Fruit fly (Drosophila melanogaster) whole organism, embryonic: Measurements from ENCODE around the gene Nrx-IV.
A peak's percentile ranks its signal among the peaks of the same experiment; 100 is the strongest.

Experiments
- CG10979 ChIP-seq: fragments of 200-800 bp; sonication (Bioruptor generic); optimal IDR thresholded peaks from 2 replicates; lab custom pipeline; 2018; ENCODE audit warnings: missing biosample characterization, mild to moderate bottlenecking, missing genetic modification characterization, moderate library complexity
- CG12236 ChIP-seq: fragments of 200-800 bp; sonication (Bioruptor generic); optimal IDR thresholded peaks from 2 replicates; lab custom pipeline; 2016; ENCODE audit warnings: missing biosample characterization, missing genetic modification characterization
- CG1602 ChIP-seq: fragments of 200-800 bp; sonication (Bioruptor generic); optimal IDR thresholded peaks from 3 replicates; lab custom pipeline; 2016; ENCODE audit warnings: missing biosample characterization, missing genetic modification characterization
- CG17328 ChIP-seq: fragments of 200-800 bp; sonication (Bioruptor generic); IDR thresholded peaks from 2 replicates; pipeline ENCODE4 v1.3.6; 2022; ENCODE audit warnings: missing biosample characterization, missing genetic modification characterization
- CG17912 ChIP-seq: fragments of 200-800 bp; sonication (Bioruptor generic); optimal IDR thresholded peaks from 2 replicates; lab custom pipeline; 2018; ENCODE audit warnings: missing biosample characterization, mild to moderate bottlenecking, missing genetic modification characterization
- CG18262 ChIP-seq: fragments of 200-800 bp; optimal IDR thresholded peaks from 3 replicates; lab custom pipeline; 2019; ENCODE audit warnings: missing biosample characterization, mild to moderate bottlenecking, missing genetic modification characterization, moderate library complexity
- CG2199 ChIP-seq: fragments of 200-800 bp; sonication (Bioruptor generic); IDR thresholded peaks from 3 replicates; pipeline ENCODE4 v1.3.6; 2022; ENCODE audit warnings: missing biosample characterization, missing genetic modification characterization
- CG2712 ChIP-seq: fragments of 200-800 bp; optimal IDR thresholded peaks from 3 replicates; lab custom pipeline; 2019; ENCODE audit warnings: missing biosample characterization, mild to moderate bottlenecking, missing genetic modification characterization, moderate library complexity
- CG2889 ChIP-seq: fragments of 200-800 bp; sonication (Bioruptor generic); IDR thresholded peaks from 3 replicates; pipeline ENCODE4 v1.3.6; 2022; ENCODE audit warnings: missing biosample characterization, missing genetic modification characterization
- CG31365 ChIP-seq: fragments of 200-800 bp; sonication (Bioruptor generic); optimal IDR thresholded peaks from 2 replicates; lab custom pipeline; 2018; ENCODE audit warnings: missing biosample characterization, mild to moderate bottlenecking, missing genetic modification characterization
- CG3163 ChIP-seq: fragments of 200-800 bp; sonication (Bioruptor generic); optimal IDR thresholded peaks from 3 replicates; lab custom pipeline; 2016; ENCODE audit warnings: missing biosample characterization, missing genetic modification characterization
- CG32772 ChIP-seq: fragments of 200-800 bp; sonication (Bioruptor generic); IDR thresholded peaks from 2 replicates; pipeline ENCODE4 v1.3.6; 2022; ENCODE audit warnings: missing biosample characterization, missing genetic modification characterization
- CG6254 ChIP-seq: fragments of 200-800 bp; sonication (Bioruptor generic); optimal IDR thresholded peaks from 3 replicates; lab custom pipeline; 2017; ENCODE audit warnings: mild to moderate bottlenecking, missing biosample characterization, missing genetic modification reagents, missing genetic modification characterization
- CG6689 ChIP-seq: fragments of 200-800 bp; sonication (Bioruptor generic); IDR thresholded peaks from 2 replicates; pipeline ENCODE4 v1.3.6; 2022; ENCODE audit warnings: missing biosample characterization, missing genetic modification characterization
- CG9437 ChIP-seq: fragments of 200-800 bp; sonication (Bioruptor generic); optimal IDR thresholded peaks from 2 replicates; lab custom pipeline; 2018; ENCODE audit warnings: missing biosample characterization, mild to moderate bottlenecking, missing genetic modification characterization
- CrebB ChIP-seq: fragments of 200-800 bp; sonication (Bioruptor generic); optimal IDR thresholded peaks from 3 replicates; lab custom pipeline; 2018; ENCODE audit warnings: missing biosample characterization, mild to moderate bottlenecking, missing genetic modification characterization
- D ChIP-seq, 2 experiments: fragments of 200-800 bp in 1 of 2; fragments of >200 bp in 1 of 2; sonication (Bioruptor generic) in 1 of 2; optimal IDR thresholded peaks; 2 replicates in 1 of 2; 3 replicates in 1 of 2; lab custom pipeline; 2017; ENCODE audit warnings: mild to moderate bottlenecking in 1 of 2, missing biosample characterization in 1 of 2, missing genetic modification characterization in 1 of 2, missing genetic modification reagents in 1 of 2
- Dbx ChIP-seq: fragments of 200-800 bp; sonication (Bioruptor generic); IDR thresholded peaks from 3 replicates; pipeline ENCODE4 v1.3.6; 2022; ENCODE audit warnings: missing biosample characterization, missing genetic modification characterization
- Dp ChIP-seq: fragments of 200-800 bp; sonication (Bioruptor generic); optimal IDR thresholded peaks from 2 replicates; lab custom pipeline; 2018; ENCODE audit warnings: missing biosample characterization, mild to moderate bottlenecking, missing genetic modification characterization, moderate library complexity
- ERR ChIP-seq: fragments of 200-800 bp; sonication (Bioruptor generic); optimal IDR thresholded peaks from 2 replicates; lab custom pipeline; 2016; ENCODE audit warnings: missing biosample characterization, missing genetic modification characterization
- Fer1 ChIP-seq: fragments of 200-800 bp; sonication (Bioruptor generic); optimal IDR thresholded peaks from 2 replicates; lab custom pipeline; 2017; ENCODE audit warnings: missing biosample characterization, mild to moderate bottlenecking, missing genetic modification characterization
- H2.0 ChIP-seq: fragments of 200-800 bp; sonication (Bioruptor generic); IDR thresholded peaks from 2 replicates; pipeline ENCODE4 v1.3.6; 2022; ENCODE audit warnings: missing biosample characterization, missing genetic modification characterization
- HLH54F ChIP-seq: fragments of 200-800 bp; sonication (Bioruptor generic); optimal IDR thresholded peaks from 3 replicates; lab custom pipeline; 2016; ENCODE audit warnings: missing biosample characterization, missing genetic modification characterization
- HmgZ ChIP-seq: fragments of 200-800 bp; sonication (Bioruptor generic); optimal IDR thresholded peaks from 2 replicates; lab custom pipeline; 2018; ENCODE audit warnings: missing biosample characterization, mild to moderate bottlenecking, missing genetic modification characterization
- Hr3 ChIP-seq: fragments of 200-800 bp; sonication (Bioruptor generic); optimal IDR thresholded peaks from 3 replicates; lab custom pipeline; 2016; ENCODE audit warnings: missing biosample characterization, missing genetic modification characterization
- Lhr ChIP-seq: fragments of 200-800 bp; sonication (Bioruptor generic); optimal IDR thresholded peaks from 3 replicates; lab custom pipeline; 2017; ENCODE audit warnings: mild to moderate bottlenecking, missing biosample characterization, missing genetic modification reagents, missing genetic modification characterization
- Oli ChIP-seq: fragments of 200-800 bp; sonication (Bioruptor generic); optimal IDR thresholded peaks from 2 replicates; lab custom pipeline; 2018; ENCODE audit warnings: missing biosample characterization, mild to moderate bottlenecking, missing genetic modification characterization, moderate library complexity
- PHDP ChIP-seq: fragments of 200-800 bp; sonication (Bioruptor generic); optimal IDR thresholded peaks from 3 replicates; lab custom pipeline; 2018; ENCODE audit warnings: missing biosample characterization, mild to moderate bottlenecking, missing genetic modification characterization, moderate library complexity
- Pdp1 ChIP-seq, 2 experiments: fragments of 200-800 bp; sonication (Bioruptor generic); optimal IDR thresholded peaks; 3 replicates each; lab custom pipeline; 2016; ENCODE audit warnings: missing biosample characterization in 2 of 2, missing genetic modification characterization in 2 of 2, mild to moderate bottlenecking in 1 of 2, moderate library complexity in 1 of 2
- Scr ChIP-seq: fragments of 200-800 bp; sonication (Bioruptor generic); IDR thresholded peaks from 2 replicates; pipeline ENCODE4 v1.3.6; 2022; ENCODE audit warnings: missing biosample characterization, missing genetic modification characterization; ENCODE audit not compliant: partially characterized antibody
- Sry-δ ChIP-seq: fragments of 200-800 bp; sonication (Bioruptor generic); optimal IDR thresholded peaks from 2 replicates; lab custom pipeline; 2016; ENCODE audit warnings: missing biosample characterization, missing genetic modification characterization
- Ssrp ChIP-seq: fragments of 200-800 bp; sonication (Bioruptor generic); optimal IDR thresholded peaks from 2 replicates; lab custom pipeline; 2018; ENCODE audit warnings: missing biosample characterization, mild to moderate bottlenecking, missing genetic modification characterization, moderate library complexity
- Taf1 ChIP-seq: fragments of 200-800 bp; sonication (Bioruptor generic); IDR thresholded peaks from 2 replicates; pipeline ENCODE4 v1.3.6; 2022; ENCODE audit warnings: missing biosample characterization, missing genetic modification characterization
- Trl ChIP-seq, 3 experiments: fragments of >200 bp in 2 of 3; fragments of 200-800 bp in 1 of 3; sonication (Bioruptor generic) in 1 of 3; optimal IDR thresholded peaks; 2 replicates in 1 of 3; 3 replicates in 2 of 3; lab custom pipeline; 2016 to 2017; ENCODE audit warnings: missing biosample characterization in 1 of 3, missing genetic modification characterization in 1 of 3
- aop ChIP-seq: fragments of 200-800 bp; sonication (Bioruptor generic); IDR thresholded peaks from 2 replicates; pipeline ENCODE4 v1.3.6; 2022; ENCODE audit warnings: missing biosample characterization, missing genetic modification characterization
- ato ChIP-seq: fragments of 200-800 bp; sonication (Bioruptor generic); IDR thresholded peaks from 2 replicates; pipeline ENCODE4 v1.3.6; 2022; ENCODE audit warnings: missing biosample characterization, missing genetic modification characterization; ENCODE audit not compliant: partially characterized antibody
- az2 ChIP-seq: fragments of 200-800 bp; sonication (Bioruptor generic); optimal IDR thresholded peaks from 3 replicates; lab custom pipeline; 2016; ENCODE audit warnings: missing biosample characterization, missing genetic modification characterization
- cad ChIP-seq: fragments of >200 bp; optimal IDR thresholded peaks from 2 replicates; lab custom pipeline; 2017; ENCODE audit warnings: missing biosample characterization, missing genetic modification characterization
- cas ChIP-seq: fragments of 200-800 bp; sonication (Bioruptor generic); IDR thresholded peaks from 2 replicates; pipeline ENCODE4 v1.3.6; 2022; ENCODE audit warnings: missing biosample characterization, missing genetic modification characterization
- dpn ChIP-seq, 2 experiments: fragments of 200-800 bp; sonication (Bioruptor generic); optimal IDR thresholded peaks; 3 replicates each; lab custom pipeline; 2016; ENCODE audit warnings: missing biosample characterization in 2 of 2, missing genetic modification characterization in 2 of 2
- dysf ChIP-seq: fragments of 200-800 bp; sonication (Bioruptor generic); IDR thresholded peaks from 3 replicates; pipeline ENCODE4 v1.3.6; 2022; ENCODE audit warnings: missing biosample characterization, missing genetic modification characterization
- esg ChIP-seq: fragments of 200-800 bp; sonication (Bioruptor generic); conservative IDR thresholded peaks from 2 replicates; pipeline ENCODE4 v1.3.6; 2022; ENCODE audit warnings: missing biosample characterization, missing genetic modification characterization
- ewg ChIP-seq: fragments of 200-800 bp; sonication (Bioruptor generic); optimal IDR thresholded peaks from 3 replicates; lab custom pipeline; 2017; ENCODE audit warnings: mild to moderate bottlenecking, missing biosample characterization, missing genetic modification reagents, missing genetic modification characterization
- gro ChIP-seq: fragments of 200-800 bp; sonication (Bioruptor generic); optimal IDR thresholded peaks from 2 replicates; lab custom pipeline; 2016; ENCODE audit warnings: missing biosample characterization, missing genetic modification characterization
- pfk ChIP-seq: fragments of 200-800 bp; sonication (Bioruptor generic); optimal IDR thresholded peaks from 2 replicates; lab custom pipeline; 2018; ENCODE audit warnings: missing biosample characterization, mild to moderate bottlenecking, missing genetic modification characterization, moderate library complexity
- sisA ChIP-seq: fragments of 200-800 bp; sonication (Bioruptor generic); IDR thresholded peaks from 2 replicates; pipeline ENCODE4 v1.3.6; 2022; ENCODE audit warnings: missing biosample characterization, missing genetic modification characterization
- slp2 ChIP-seq: fragments of 200-800 bp; sonication (Bioruptor generic); optimal IDR thresholded peaks from 2 replicates; lab custom pipeline; 2016; ENCODE audit warnings: missing biosample characterization, missing genetic modification characterization
- tin ChIP-seq: fragments of 200-800 bp; sonication (Bioruptor generic); optimal IDR thresholded peaks from 3 replicates; lab custom pipeline; 2016; ENCODE audit warnings: missing biosample characterization, missing genetic modification characterization
- wor ChIP-seq: fragments of 200-800 bp; sonication (Bioruptor generic); IDR thresholded peaks from 2 replicates; pipeline ENCODE4 v1.3.6; 2022; ENCODE audit warnings: missing biosample characterization, missing genetic modification characterization
- z ChIP-seq: fragments of 200-800 bp; sonication (Bioruptor generic); IDR thresholded peaks from 3 replicates; pipeline ENCODE4 v1.3.6; 2022; ENCODE audit warnings: missing biosample characterization, missing genetic modification characterization
- zf30C ChIP-seq: fragments of 200-800 bp; sonication (Bioruptor generic); optimal IDR thresholded peaks from 3 replicates; lab custom pipeline; 2018; ENCODE audit warnings: missing biosample characterization, mild to moderate bottlenecking, missing genetic modification characterization

The Nrx-IV gene

DNA sequence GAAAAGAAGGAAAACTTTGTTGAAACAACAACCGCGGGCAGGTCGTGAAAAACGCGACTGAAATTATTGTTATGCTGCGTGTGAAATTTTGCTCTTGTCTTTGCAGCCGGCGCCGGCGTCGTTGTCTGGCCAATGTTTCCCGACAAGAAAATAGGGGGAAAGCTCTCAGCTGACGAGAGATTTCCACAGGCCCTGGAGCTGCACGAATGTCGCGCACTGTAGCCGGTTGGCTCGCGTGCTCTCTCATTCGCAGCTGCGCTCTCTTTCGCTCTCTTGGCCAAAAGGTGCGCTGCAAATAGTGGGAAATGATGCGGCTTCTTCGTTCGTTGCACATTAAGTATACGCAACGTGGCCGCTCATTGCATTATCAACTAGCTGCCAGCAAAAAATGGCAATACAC lies 17.4 kb downstream of the Nrx-IV start, which contains the start of gene CG9760 (continued):
- no peak for TF ChIP-seq CG12236
- no peak for TF ChIP-seq HmgZ (tag; lab: Kevin White, UChicago)
- no peak for TF ChIP-seq Hr3
- TF ChIP-seq tin (GFP tag; lab: Kevin White, UChicago), result no peak
- no peak for TF ChIP-seq CG1602
- no peak for TF ChIP-seq gro
- TF ChIP-seq CG17912 (GFP tag; lab: Kevin White, UChicago), result no peak
- no peak for TF ChIP-seq Sry-δ (GFP tag; lab: Kevin White, UChicago)
- no peak for TF ChIP-seq PHDP (tag; lab: Kevin White, UChicago)
- TF ChIP-seq Pdp1 (GFP tag; optimal IDR thresholded peaks at IDR 0.05; lab: Kevin White, UChicago), result no peak
- no peak for TF ChIP-seq Dp
- TF ChIP-seq ewg (GFP tag; lab: Kevin White, UChicago), result peak; percentile 56
- TF ChIP-seq CG9437, result no peak
- no peak for TF ChIP-seq slp2 (GFP tag; lab: Kevin White, UChicago)
- peak; percentile 26; the same call in 1 of the 2 replicates for TF ChIP-seq CG32772 (GFP tag; lab: Robert Waterston, UW)
- TF ChIP-seq esg (GFP tag; lab: Robert Waterston, UW), result no peak
- TF ChIP-seq zf30C (GFP tag; lab: Kevin White, UChicago), result no peak
- peak; percentile 55 for TF ChIP-seq CG17328
- 0 out of 2 replicates have a peak, but pooled peaks have one; percentile 5 for TF ChIP-seq H2.0
- TF ChIP-seq CG2712 (tag; lab: Kevin White, UChicago), result no peak
- TF ChIP-seq CG10979 (tag; lab: Kevin White, UChicago), result no peak
- TF ChIP-seq Trl (optimal IDR thresholded peaks at IDR 0.05; lab: Kevin White, UChicago), result peak; percentile 56 to 58
- TF ChIP-seq Trl (GFP tag; optimal IDR thresholded peaks at IDR 0.05; lab: Kevin White, UChicago), result no peak
- no peak for TF ChIP-seq Ssrp (tag; lab: Kevin White, UChicago)
- TF ChIP-seq cas (GFP tag; lab: Robert Waterston, UW), result no peak
- TF ChIP-seq wor (GFP tag; lab: Robert Waterston, UW), result no peak
- no peak for TF ChIP-seq Taf1
- no peak for TF ChIP-seq CG2199 (GFP tag; lab: Robert Waterston, UW)
- no peak for TF ChIP-seq HLH54F (GFP tag; lab: Kevin White, UChicago)
- no peak for TF ChIP-seq Dbx (GFP tag; lab: Robert Waterston, UW)
- no peak for TF ChIP-seq pfk (GFP tag; lab: Kevin White, UChicago)
- no peak for TF ChIP-seq Lhr (GFP tag; lab: Kevin White, UChicago)
- TF ChIP-seq Fer1 (GFP tag; lab: Kevin White, UChicago), result no peak
- TF ChIP-seq z (GFP tag; lab: Robert Waterston, UW), result no peak
- no peak for TF ChIP-seq cad (GFP tag; lab: Kevin White, UChicago)
- peak; percentile 5; the same call in 1 of the 2 replicates for TF ChIP-seq sisA (GFP tag; lab: Robert Waterston, UW)
- no peak for TF ChIP-seq aop
- no peak for TF ChIP-seq D (optimal IDR thresholded peaks at IDR 0.05; lab: Kevin White, UChicago)
- no peak for TF ChIP-seq D (GFP tag; optimal IDR thresholded peaks at IDR 0.05; lab: Kevin White, UChicago)
- TF ChIP-seq dpn (GFP tag; optimal IDR thresholded peaks at IDR 0.05; lab: Kevin White, UChicago), result no peak
- TF ChIP-seq CrebB (tag; lab: Kevin White, UChicago), result no peak
- TF ChIP-seq Scr (GFP tag; lab: Robert Waterston, UW), result no peak
- TF ChIP-seq CG6689 (GFP tag; lab: Robert Waterston, UW), result no peak
- no peak for TF ChIP-seq CG2889 (GFP tag; lab: Robert Waterston, UW)
- TF ChIP-seq ato, result no peak
- peak; percentile 12 for TF ChIP-seq Oli (tag; lab: Kevin White, UChicago)
- no peak for TF ChIP-seq CG3163 (GFP tag; lab: Kevin White, UChicago)
- peak; percentile 56; the same call in 2 of the 3 replicates for TF ChIP-seq dysf (GFP tag; lab: Robert Waterston, UW)
- no peak for TF ChIP-seq CG6254
- no peak for TF ChIP-seq az2 (GFP tag; lab: Kevin White, UChicago)
- no peak for TF ChIP-seq ERR (GFP tag; lab: Kevin White, UChicago)
- TF ChIP-seq CG18262 (tag; lab: Kevin White, UChicago), result no peak
- no peak for TF ChIP-seq CG31365 (tag; lab: Kevin White, UChicago)
